Fruit fly (Drosophila melanogaster): ENCODE measurements around the gene CG8564.

DNA sequence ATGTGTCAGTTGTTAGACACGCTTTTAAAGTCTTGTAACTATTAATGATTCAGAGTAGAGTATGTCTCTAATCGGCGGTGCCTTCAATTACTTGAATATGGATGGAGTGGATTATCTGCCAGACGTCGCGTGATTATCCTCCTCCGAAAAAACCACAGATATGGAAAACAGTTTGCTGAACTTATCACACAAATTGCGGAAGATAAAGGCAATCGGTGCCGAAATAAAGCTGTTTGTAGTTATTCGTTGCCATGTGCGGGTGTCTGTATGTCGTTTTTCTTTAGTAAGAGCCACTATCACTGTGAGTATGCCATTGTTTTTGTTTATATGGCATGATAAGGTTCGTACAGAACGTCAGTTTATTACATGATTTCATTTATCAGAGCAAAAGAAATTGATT lies 43.7 kb downstream of the CG8564 start:
- TF ChIP-seq CG8478 (optimal IDR thresholded peaks at IDR 0.05), result no peak
- no peak for TF ChIP-seq psq (optimal IDR thresholded peaks at IDR 0.05)
- no peak for TF ChIP-seq usp (GFP tag; optimal IDR thresholded peaks at IDR 0.05)
